Worm (Caenorhabditis elegans) whole organism, L4 larva: ENCODE results near the gene Y11D7A.7.
A peak's percentile ranks its signal among the peaks of the same experiment; 100 is the strongest.

Source experiments
- T26A8.4 ChIP-seq: fragments of 200-800 bp; sonication (Bioruptor generic); IDR thresholded peaks from 2 replicates; pipeline ENCODE4 v1.3.6; 2022; ENCODE audit warnings: missing genetic modification characterization, missing compliant biosample characterization
- Y48G9A.11 ChIP-seq: fragments of 200-800 bp; sonication (Bioruptor generic); IDR thresholded peaks from 2 replicates; pipeline ENCODE4 v1.3.6; 2022; ENCODE audit warnings: missing genetic modification reagents, missing genetic modification characterization, missing compliant biosample characterization
- Y5F2A.4 ChIP-seq: fragments of 200-800 bp; sonication (Bioruptor generic); optimal IDR thresholded peaks from 2 replicates; lab custom pipeline; 2018; ENCODE audit warnings: mild to moderate bottlenecking, missing genetic modification characterization, missing compliant biosample characterization
- aha-1 ChIP-seq: fragments of 150-350 bp; peaks from one replicate; lab custom pipeline; 2014; ENCODE audit warnings: missing biosample characterization, missing genetic modification characterization
- ceh-82 ChIP-seq: sonication (generic microtip); optimal IDR thresholded peaks from 2 replicates; lab custom pipeline; 2017; ENCODE audit warnings: missing biosample characterization, missing genetic modification characterization
- daf-12 ChIP-seq: fragments of 150-350 bp; optimal IDR thresholded peaks from 2 replicates; lab custom pipeline; 2014; ENCODE audit warnings: missing biosample characterization, missing genetic modification reagents, missing genetic modification characterization
- dmd-6 ChIP-seq: fragments of 200-800 bp; sonication (Bioruptor generic); IDR thresholded peaks from 2 replicates; pipeline ENCODE4 v1.3.6; 2022; ENCODE audit warnings: missing genetic modification reagents, missing genetic modification characterization, missing compliant biosample characterization
- dmd-9 ChIP-seq: fragments of 200-800 bp; sonication (Bioruptor generic); IDR thresholded peaks from 2 replicates; pipeline ENCODE4 v1.3.6; 2022; ENCODE audit warnings: missing genetic modification reagents, missing genetic modification characterization, missing compliant biosample characterization
- duxl-1 ChIP-seq: sonication (generic microtip); optimal IDR thresholded peaks from 2 replicates; lab custom pipeline; 2016; ENCODE audit warnings: mild to moderate bottlenecking, missing genetic modification characterization, moderate library complexity, missing compliant biosample characterization; ENCODE audit not compliant: poor library complexity
- egl-43 ChIP-seq: fragments of 200-800 bp; sonication (Bioruptor generic); IDR thresholded peaks from 2 replicates; pipeline ENCODE4 v1.3.6; 2022; ENCODE audit warnings: missing genetic modification reagents, missing genetic modification characterization, missing compliant biosample characterization
- fkh-10 ChIP-seq: fragments of 150-350 bp; optimal IDR thresholded peaks from 2 replicates; lab custom pipeline; 2014; ENCODE audit warnings: missing biosample characterization, missing genetic modification reagents, missing genetic modification characterization
- gei-8 ChIP-seq: fragments of 200-800 bp; sonication (Bioruptor generic); optimal IDR thresholded peaks from 2 replicates; lab custom pipeline; 2018; ENCODE audit warnings: mild to moderate bottlenecking, missing genetic modification characterization, missing compliant biosample characterization
- hif-1 ChIP-seq, 2 experiments: sonication (generic microtip); optimal IDR thresholded peaks; 2 replicates each; lab custom pipeline; 2016 to 2017; ENCODE audit warnings: missing compliant biosample characterization in 2 of 2, missing genetic modification characterization in 2 of 2, missing genetic modification reagents in 2 of 2, missing genotype in 2 of 2, mild to moderate bottlenecking in 1 of 2
- hmg-1.1 ChIP-seq: fragments of 200-800 bp; sonication (Bioruptor generic); IDR thresholded peaks from 2 replicates; pipeline ENCODE4 v1.3.6; 2022; ENCODE audit warnings: missing genetic modification reagents, missing genetic modification characterization, missing compliant biosample characterization
- jun-1 ChIP-seq: fragments of 150-350 bp; optimal IDR thresholded peaks from 2 replicates; lab custom pipeline; 2014; ENCODE audit warnings: missing biosample characterization, missing genetic modification reagents, missing genetic modification characterization
- lin-13 ChIP-seq: fragments of 150-350 bp; optimal IDR thresholded peaks from 2 replicates; lab custom pipeline; 2014; ENCODE audit warnings: missing biosample characterization, missing genetic modification reagents, missing genetic modification characterization
- lin-38 ChIP-seq: fragments of 200-800 bp; sonication (Bioruptor generic); IDR thresholded peaks from 2 replicates; pipeline ENCODE4 v1.3.6; 2022; ENCODE audit warnings: missing genetic modification reagents, missing genetic modification characterization, missing compliant biosample characterization
- lsy-2 ChIP-seq, 2 experiments: fragments of 150-350 bp in 1 of 2; sonication (generic microtip) in 1 of 2; optimal IDR thresholded peaks; 2 replicates each; lab custom pipeline; 2014 to 2017; ENCODE audit warnings: missing biosample characterization in 2 of 2, missing genetic modification characterization in 2 of 2
- madf-5 ChIP-seq, 2 experiments: fragments of 200-800 bp; sonication (Bioruptor generic); IDR thresholded peaks; 2 replicates each; pipeline ENCODE4 v1.3.6; 2022; ENCODE audit warnings: missing compliant biosample characterization in 2 of 2, missing genetic modification characterization in 2 of 2
- madf-9 ChIP-seq: fragments of 200-800 bp; sonication (Bioruptor generic); conservative IDR thresholded peaks from 2 replicates; pipeline ENCODE4 v1.3.6; 2022; ENCODE audit warnings: missing genetic modification reagents, missing genetic modification characterization, missing compliant biosample characterization
- mdl-1 ChIP-seq, 2 experiments: fragments of 150-350 bp in 1 of 2; sonication (generic microtip) in 1 of 2; optimal IDR thresholded peaks; 2 replicates each; lab custom pipeline; 2014 to 2017; ENCODE audit warnings: missing biosample characterization in 2 of 2, missing genetic modification characterization in 2 of 2
- mdt-29 ChIP-seq: fragments of 200-800 bp; sonication (Bioruptor generic); IDR thresholded peaks from 2 replicates; pipeline ENCODE4 v1.3.6; 2022; ENCODE audit warnings: missing genetic modification reagents, missing genetic modification characterization, missing compliant biosample characterization
- mxl-2 ChIP-seq: fragments of 200-800 bp; sonication (Bioruptor generic); conservative IDR thresholded peaks from 2 replicates; pipeline ENCODE4 v1.3.6; 2022; ENCODE audit warnings: missing genetic modification reagents, missing genetic modification characterization, missing compliant biosample characterization
- nhr-102 ChIP-seq: sonication (generic microtip); optimal IDR thresholded peaks from 2 replicates; lab custom pipeline; 2016; ENCODE audit warnings: mild to moderate bottlenecking, missing genetic modification characterization, moderate library complexity, missing compliant biosample characterization
- nhr-11 ChIP-seq: fragments of 150-350 bp; optimal IDR thresholded peaks from 2 replicates; lab custom pipeline; 2014; ENCODE audit warnings: missing biosample characterization, missing genetic modification characterization
- nhr-237 ChIP-seq: sonication (generic microtip); optimal IDR thresholded peaks from 2 replicates; lab custom pipeline; 2017; ENCODE audit warnings: missing biosample characterization, missing genetic modification characterization
- nhr-42 ChIP-seq: fragments of 200-800 bp; sonication (Bioruptor generic); IDR thresholded peaks from 2 replicates; pipeline ENCODE4 v1.3.6; 2022; ENCODE audit warnings: missing genetic modification characterization, missing compliant biosample characterization
- nhr-48 ChIP-seq: sonication (generic microtip); optimal IDR thresholded peaks from 2 replicates; lab custom pipeline; 2016; ENCODE audit warnings: mild to moderate bottlenecking, missing genetic modification characterization, missing compliant biosample characterization
- nhr-76 ChIP-seq: fragments of 150-350 bp; optimal IDR thresholded peaks from 2 replicates; lab custom pipeline; 2014; ENCODE audit warnings: missing biosample characterization, missing genetic modification characterization
- pqm-1 ChIP-seq: sonication (generic microtip); optimal IDR thresholded peaks from 2 replicates; lab custom pipeline; 2017; ENCODE audit warnings: missing biosample characterization, missing genetic modification characterization
- saeg-2 ChIP-seq: fragments of 200-800 bp; sonication (Bioruptor generic); IDR thresholded peaks from 2 replicates; pipeline ENCODE4 v1.3.6; 2022; ENCODE audit warnings: missing genetic modification reagents, missing genetic modification characterization, missing compliant biosample characterization
- sdz-12 ChIP-seq: fragments of 200-800 bp; sonication (Bioruptor generic); optimal IDR thresholded peaks from 2 replicates; lab custom pipeline; 2018; ENCODE audit warnings: mild to moderate bottlenecking, missing genetic modification characterization, missing compliant biosample characterization
- set-16 ChIP-seq: fragments of 200-800 bp; sonication (Bioruptor generic); IDR thresholded peaks from 2 replicates; pipeline ENCODE4 v1.3.6; 2022; ENCODE audit warnings: missing genetic modification reagents, missing genetic modification characterization, missing compliant biosample characterization
- skn-1 ChIP-seq: fragments of 150-350 bp; optimal IDR thresholded peaks from 2 replicates; lab custom pipeline; 2014; ENCODE audit warnings: missing biosample characterization, missing genetic modification characterization
- tra-1 ChIP-seq: fragments of 200-800 bp; sonication (Bioruptor generic); IDR thresholded peaks from 2 replicates; pipeline ENCODE4 v1.3.6; 2022; ENCODE audit warnings: missing genetic modification reagents, missing genetic modification characterization, missing compliant biosample characterization
- unc-62 ChIP-seq, 3 experiments: fragments of 150-350 bp in 1 of 3; sonication (generic microtip); optimal IDR thresholded peaks in 2 of 3; peaks in 1 of 3; 1 replicate in 1 of 3; 2 replicates in 2 of 3; lab custom pipeline; 2014 to 2017; ENCODE audit warnings: missing biosample characterization in 3 of 3, missing genetic modification characterization in 3 of 3, missing genetic modification reagents in 3 of 3, missing genotype in 1 of 3
- vab-7 ChIP-seq: fragments of 200-800 bp; sonication (Bioruptor generic); IDR thresholded peaks from 2 replicates; pipeline ENCODE4 v1.3.6; 2022; ENCODE audit warnings: missing genetic modification reagents, missing genetic modification characterization, missing compliant biosample characterization
- zfp-2 ChIP-seq: sonication (generic microtip); optimal IDR thresholded peaks from 2 replicates; lab custom pipeline; 2016; ENCODE audit warnings: mild to moderate bottlenecking, missing genetic modification characterization, missing compliant biosample characterization
- zfp-3 ChIP-seq: fragments of 200-800 bp; sonication (Bioruptor generic); conservative IDR thresholded peaks from 2 replicates; pipeline ENCODE4 v1.3.6; 2022; ENCODE audit warnings: missing genetic modification reagents, missing genetic modification characterization, missing compliant biosample characterization
- ztf-11 ChIP-seq: fragments of 150-350 bp; optimal IDR thresholded peaks from 2 replicates; lab custom pipeline; 2014; ENCODE audit warnings: missing biosample characterization, missing genetic modification characterization

Gene Y11D7A.7

DNA sequence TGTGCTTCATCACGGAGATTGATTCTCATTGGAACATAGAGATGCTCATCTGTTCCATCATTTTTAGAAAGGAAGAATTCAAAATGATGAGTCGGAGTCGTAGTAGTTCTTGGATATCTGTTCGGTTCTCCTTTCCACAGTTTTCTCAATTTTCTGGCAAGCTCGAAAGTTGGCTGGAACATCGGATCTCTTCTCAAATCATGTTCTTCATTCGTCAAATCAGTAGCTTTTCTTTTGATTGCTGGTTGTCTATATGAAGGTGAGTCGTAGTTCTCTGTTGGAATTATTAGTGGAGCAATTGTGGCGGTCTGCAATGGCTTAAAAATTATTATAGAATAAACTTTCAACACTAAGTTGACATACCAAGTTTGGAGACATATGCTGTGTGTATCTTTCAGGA, 13.0 kb downstream of the Y11D7A.7 start:
- peak; percentile 1 for TF ChIP-seq aha-1 (tag; lab: Kevin White, UChicago)
- TF ChIP-seq zfp-2 (tag; lab: Kevin White, UChicago), result no peak
- TF ChIP-seq unc-62 (GFP tag; optimal IDR thresholded peaks at IDR 0.05 in 1 of 2; lab: Kevin White, UChicago), result peak in 1 of 2 experiments; percentile 92
- no peak for TF ChIP-seq unc-62 (tag; optimal IDR thresholded peaks at IDR 0.05; lab: Kevin White, UChicago)
- TF ChIP-seq daf-12 (tag; lab: Kevin White, UChicago), result no peak

DNA sequence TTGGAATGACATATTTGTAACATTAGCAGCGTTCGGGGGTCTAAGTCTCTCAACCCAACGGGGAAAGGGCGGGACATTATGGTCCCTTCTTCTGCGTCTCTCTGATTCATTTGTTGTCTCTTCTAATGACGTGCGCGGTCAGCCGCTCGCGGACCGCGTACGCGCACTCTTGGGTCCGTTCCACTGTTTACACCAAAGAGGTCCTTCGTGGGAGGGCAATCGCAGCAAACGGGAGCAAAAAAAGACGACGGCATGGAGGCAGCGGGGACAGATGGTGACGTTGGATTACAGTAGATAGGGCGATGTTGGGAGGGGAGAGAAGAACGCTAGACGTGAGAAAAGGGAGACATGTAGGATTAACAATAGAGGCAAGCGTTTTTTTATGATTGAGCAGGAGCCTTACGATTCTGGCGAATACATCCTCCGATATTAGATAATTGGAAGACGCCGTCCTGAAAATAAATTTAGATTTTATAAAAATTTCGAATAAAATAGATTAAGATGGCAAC, 14.5 kb downstream of the Y11D7A.7 start, which contains the start of gene flh-1:
Gene flh-1, minus strand, starts transcription at position 459 of the 509 bp plus-strand sequence.
- TF ChIP-seq fkh-10 (GFP tag; lab: Kevin White, UChicago) (no peak), egl-43 (GFP tag; lab: Robert Waterston, UW) (0 out of 2 replicates have a peak, but pooled peaks have one; percentile 34), madf-9 (no peak), sdz-12 (GFP tag; lab: Kevin White, UChicago) (no peak), mdl-1 (tag; optimal IDR thresholded peaks at IDR 0.05; lab: Kevin White, UChicago) (no peak), nhr-48 (tag; lab: Kevin White, UChicago) (no peak), set-16 (GFP tag; lab: Robert Waterston, UW) (0 out of 2 replicates have a peak, but pooled peaks have one; percentile 42), dmd-6 (GFP tag; lab: Robert Waterston, UW) (no peak), madf-5 (GFP tag; IDR thresholded peaks at IDR 0.05; lab: Robert Waterston, UW) (0 out of 4 replicates have a peak, but pooled peaks of 1 of the 2 experiments have one; percentile 23)

DNA sequence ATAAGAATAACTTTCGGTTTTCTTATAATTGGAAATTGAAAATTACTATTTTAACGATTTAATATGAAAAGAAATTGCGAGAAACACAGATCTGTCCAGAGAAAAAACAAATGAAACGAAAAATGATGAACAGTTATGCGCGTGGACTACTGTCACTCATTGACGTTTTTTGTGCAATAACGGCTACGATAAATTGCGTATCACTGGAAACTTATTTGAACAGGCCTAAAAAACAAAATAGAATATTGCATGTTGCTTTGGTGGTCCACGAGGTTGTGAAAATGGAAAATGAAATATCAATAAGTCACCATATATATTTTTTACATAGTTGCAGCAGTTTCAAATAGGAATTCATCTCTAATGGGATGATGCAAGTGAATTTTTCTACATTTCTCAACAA, 15.2 kb downstream of the Y11D7A.7 start:
- TF ChIP-seq tra-1 (GFP tag; lab: Robert Waterston, UW), result no peak
- no peak for TF ChIP-seq zfp-3 (GFP tag; lab: Robert Waterston, UW)
- TF ChIP-seq nhr-11 (tag; lab: Kevin White, UChicago), result no peak
- no peak for TF ChIP-seq hmg-1.1
- TF ChIP-seq vab-7 (GFP tag; lab: Robert Waterston, UW), result no peak
- TF ChIP-seq pqm-1 (tag; lab: Kevin White, UChicago), result no peak
- TF ChIP-seq saeg-2, result no peak
- no peak for TF ChIP-seq T26A8.4 (GFP tag; lab: Robert Waterston, UW)
- TF ChIP-seq Y48G9A.11 (GFP tag; lab: Robert Waterston, UW), result no peak
- no peak for TF ChIP-seq dmd-6 (GFP tag; lab: Robert Waterston, UW)
- TF ChIP-seq fkh-10 (GFP tag; lab: Kevin White, UChicago), result no peak
- no peak for TF ChIP-seq nhr-102 (tag; lab: Kevin White, UChicago)
- no peak for TF ChIP-seq nhr-237 (tag; lab: Kevin White, UChicago)
- no peak for TF ChIP-seq daf-12 (tag; lab: Kevin White, UChicago)
- TF ChIP-seq gei-8, result no peak

DNA sequence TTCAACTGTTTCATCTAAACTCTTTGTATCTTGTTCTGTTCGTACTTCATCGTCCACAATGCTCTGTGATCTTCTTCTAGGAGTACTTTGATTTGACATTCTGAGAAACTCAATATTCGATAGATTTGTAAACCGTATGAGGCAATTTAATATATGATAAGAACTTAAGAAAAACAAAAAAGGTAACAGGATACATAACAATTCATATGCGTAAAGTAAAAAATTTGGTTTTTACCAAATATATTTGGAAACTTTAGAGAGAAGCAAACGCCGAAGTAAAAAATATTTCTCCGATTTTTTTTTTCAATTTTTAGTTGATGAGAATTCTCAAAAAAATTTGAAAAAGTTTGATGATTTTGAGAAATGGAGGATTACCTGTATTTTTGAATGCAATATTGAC, 17.1 kb downstream of the Y11D7A.7 start, which contains the start of gene Y11D7A.19:
Gene Y11D7A.19, minus strand, starts transcription at position 101 of the 400 bp plus-strand sequence.
- TF ChIP-seq nhr-76, result no peak
- no peak for TF ChIP-seq lin-13 (GFP tag; lab: Kevin White, UChicago)
- TF ChIP-seq jun-1 (tag; lab: Kevin White, UChicago), result no peak
- no peak for TF ChIP-seq nhr-237 (tag; lab: Kevin White, UChicago)
- TF ChIP-seq lsy-2 (tag; optimal IDR thresholded peaks at IDR 0.05; lab: Kevin White, UChicago), result no peak
- no peak for TF ChIP-seq nhr-42 (GFP tag; lab: Robert Waterston, UW)
- no peak for TF ChIP-seq ceh-82
- no peak for TF ChIP-seq daf-12 (tag; lab: Kevin White, UChicago)
- no peak for TF ChIP-seq skn-1
- TF ChIP-seq lin-38 (GFP tag; lab: Robert Waterston, UW), result no peak

DNA sequence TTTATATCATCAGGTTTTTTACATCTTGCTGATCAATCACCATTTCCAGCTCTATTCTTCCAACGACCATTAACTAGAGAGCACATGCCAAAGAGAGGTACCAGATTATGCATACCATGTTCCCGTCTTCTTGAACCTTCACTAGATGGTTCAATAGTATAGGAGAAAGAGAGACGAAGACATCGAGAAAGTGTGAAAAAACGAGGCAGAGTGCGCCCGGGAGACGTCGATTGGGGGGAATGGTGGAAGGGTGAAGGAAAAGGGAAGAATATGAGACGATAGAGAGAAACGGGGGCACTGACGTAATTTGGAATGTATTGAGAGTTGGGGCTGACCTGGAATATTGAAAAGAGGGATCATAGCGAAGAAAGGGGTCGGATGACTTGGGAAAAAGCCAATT, 18.3 kb downstream of the Y11D7A.7 start:
- TF ChIP-seq mdt-29 (no peak), daf-12 (tag; lab: Kevin White, UChicago) (no peak), duxl-1 (tag; lab: Kevin White, UChicago) (no peak), hif-1 (tag; optimal IDR thresholded peaks at IDR 0.05; lab: Kevin White, UChicago) (no peak), mxl-2 (GFP tag; lab: Robert Waterston, UW) (no peak), madf-9 (no peak), Y5F2A.4 (no peak), madf-5 (GFP tag; IDR thresholded peaks at IDR 0.05; lab: Robert Waterston, UW) (no peak), ztf-11 (tag; lab: Kevin White, UChicago) (no peak), dmd-9 (no peak), nhr-42 (GFP tag; lab: Robert Waterston, UW) (no peak)
- TF ChIP-seq, all 104 proteins: peak for 0
